Fruit fly (Drosophila melanogaster) whole organism, prepupa: Measurements from ENCODE around the gene Trm1.

Experiments used
- CG10631 ChIP-seq: fragments of 200-800 bp; sonication (Bioruptor generic); optimal IDR thresholded peaks from 2 replicates; lab custom pipeline; 2016; ENCODE audit warnings: missing biosample characterization, missing genetic modification characterization
- CG10669 ChIP-seq: fragments of 200-800 bp; sonication (Bioruptor generic); optimal IDR thresholded peaks from 3 replicates; lab custom pipeline; 2018; ENCODE audit warnings: missing biosample characterization, mild to moderate bottlenecking, missing genetic modification characterization, moderate library complexity
- CG11762 ChIP-seq: fragments of 200-800 bp; sonication (Bioruptor generic); optimal IDR thresholded peaks from 3 replicates; lab custom pipeline; 2016; ENCODE audit warnings: missing biosample characterization, missing genetic modification characterization; ENCODE audit not compliant: insufficient read depth
- CG11902 ChIP-seq: fragments of 200-800 bp; sonication (Bioruptor generic); optimal IDR thresholded peaks from 3 replicates; lab custom pipeline; 2016; ENCODE audit warnings: missing biosample characterization, missing genetic modification characterization
- CG1621 ChIP-seq: fragments of 200-800 bp; sonication (Bioruptor generic); optimal IDR thresholded peaks from 3 replicates; lab custom pipeline; 2018; ENCODE audit warnings: missing biosample characterization, mild to moderate bottlenecking, missing genetic modification characterization
- CG16779 ChIP-seq: fragments of 200-800 bp; sonication (Bioruptor generic); optimal IDR thresholded peaks from 3 replicates; lab custom pipeline; 2017; ENCODE audit warnings: missing biosample characterization, mild to moderate bottlenecking, missing genetic modification characterization
- CG34406 ChIP-seq: fragments of 200-800 bp; sonication (Bioruptor generic); optimal IDR thresholded peaks from 3 replicates; lab custom pipeline; 2016; ENCODE audit warnings: missing biosample characterization, missing genetic modification characterization
- CG6276 ChIP-seq: fragments of 200-800 bp; sonication (Bioruptor generic); optimal IDR thresholded peaks from 2 replicates; lab custom pipeline; 2017; ENCODE audit warnings: missing biosample characterization, mild to moderate bottlenecking, missing genetic modification characterization
- CG6792 ChIP-seq: fragments of 200-800 bp; sonication (Bioruptor generic); optimal IDR thresholded peaks from 3 replicates; lab custom pipeline; 2016; ENCODE audit warnings: missing biosample characterization, missing genetic modification characterization
- CG6854 ChIP-seq: fragments of 200-800 bp; sonication (Bioruptor generic); optimal IDR thresholded peaks from 2 replicates; lab custom pipeline; 2017; ENCODE audit warnings: missing biosample characterization, mild to moderate bottlenecking, missing genetic modification characterization
- CG7368 ChIP-seq: fragments of 200-800 bp; sonication (Bioruptor generic); optimal IDR thresholded peaks from 3 replicates; lab custom pipeline; 2016; ENCODE audit warnings: missing biosample characterization, missing genetic modification characterization
- CG8119 ChIP-seq: fragments of 200-800 bp; sonication (Bioruptor generic); IDR thresholded peaks from 3 replicates; pipeline ENCODE4 v1.3.6; 2022; ENCODE audit warnings: missing biosample characterization, missing genetic modification characterization
- CG8632 ChIP-seq: fragments of 200-800 bp; sonication (Bioruptor generic); optimal IDR thresholded peaks from 3 replicates; lab custom pipeline; 2016; ENCODE audit warnings: missing biosample characterization, missing genetic modification characterization
- Eip75B ChIP-seq: fragments of 200-800 bp; sonication (Bioruptor generic); optimal IDR thresholded peaks from 3 replicates; lab custom pipeline; 2016; ENCODE audit warnings: missing biosample characterization, missing genetic modification characterization
- Eip78C ChIP-seq: fragments of 200-800 bp; sonication (Bioruptor generic); peaks from one replicate; lab custom pipeline; 2016; ENCODE audit warnings: missing biosample characterization, missing genetic modification characterization
- Eip93F ChIP-seq: fragments of 200-800 bp; sonication (Bioruptor generic); optimal IDR thresholded peaks from 2 replicates; lab custom pipeline; 2016; ENCODE audit warnings: missing biosample characterization, mild to moderate bottlenecking, missing genetic modification characterization
- Ets21C ChIP-seq: fragments of 200-800 bp; sonication (Bioruptor generic); optimal IDR thresholded peaks from 3 replicates; lab custom pipeline; 2016; ENCODE audit warnings: missing biosample characterization, missing genetic modification characterization
- Ets96B ChIP-seq: fragments of 200-800 bp; optimal IDR thresholded peaks from 2 replicates; lab custom pipeline; 2019; ENCODE audit warnings: missing biosample characterization, mild to moderate bottlenecking, missing genetic modification characterization, moderate library complexity
- Hr38 ChIP-seq: sonication (Bioruptor generic); optimal IDR thresholded peaks from 2 replicates; lab custom pipeline; 2016; ENCODE audit warnings: missing biosample characterization, missing genetic modification characterization
- Lpt ChIP-seq: fragments of 200-800 bp; sonication (Bioruptor generic); optimal IDR thresholded peaks from 3 replicates; lab custom pipeline; 2016; ENCODE audit warnings: missing biosample characterization, missing genetic modification characterization
- Met ChIP-seq: fragments of 200-800 bp; sonication (Bioruptor generic); optimal IDR thresholded peaks from 3 replicates; lab custom pipeline; 2016; ENCODE audit warnings: missing biosample characterization, missing genetic modification characterization
- OdsH ChIP-seq: fragments of 200-800 bp; sonication (Bioruptor generic); optimal IDR thresholded peaks from 3 replicates; lab custom pipeline; 2016; ENCODE audit warnings: missing biosample characterization, missing genetic modification characterization
- Smox ChIP-seq: fragments of 200-800 bp; sonication (Bioruptor generic); optimal IDR thresholded peaks from 3 replicates; lab custom pipeline; 2016; ENCODE audit warnings: missing biosample characterization, missing genetic modification characterization
- Sox14 ChIP-seq: fragments of 200-800 bp; sonication (Bioruptor generic); optimal IDR thresholded peaks from 3 replicates; lab custom pipeline; 2016; ENCODE audit warnings: missing biosample characterization, missing genetic modification characterization
- Sox15 ChIP-seq: fragments of 200-800 bp; sonication (Bioruptor generic); optimal IDR thresholded peaks from 3 replicates; lab custom pipeline; 2016; ENCODE audit warnings: missing biosample characterization, missing genetic modification characterization
- acj6 ChIP-seq: fragments of 200-800 bp; sonication (Bioruptor generic); optimal IDR thresholded peaks from 3 replicates; lab custom pipeline; 2016; ENCODE audit warnings: missing biosample characterization, missing genetic modification characterization
- cyc ChIP-seq: fragments of 200-800 bp; sonication (Bioruptor generic); optimal IDR thresholded peaks from 3 replicates; lab custom pipeline; 2016; ENCODE audit warnings: missing biosample characterization, missing genetic modification characterization
- dac ChIP-seq: fragments of 200-800 bp; sonication (Bioruptor generic); optimal IDR thresholded peaks from 2 replicates; lab custom pipeline; 2017; ENCODE audit warnings: missing biosample characterization, mild to moderate bottlenecking, missing genetic modification characterization
- dsx ChIP-seq: fragments of 200-800 bp; optimal IDR thresholded peaks from 3 replicates; lab custom pipeline; 2019; ENCODE audit warnings: missing biosample characterization, mild to moderate bottlenecking, missing genetic modification characterization, moderate library complexity; ENCODE audit not compliant: poor library complexity, severe bottlenecking
- eg ChIP-seq: fragments of 200-800 bp; sonication (Bioruptor generic); IDR thresholded peaks from 3 replicates; pipeline ENCODE4 v1.3.6; 2022; ENCODE audit warnings: missing biosample characterization, missing genetic modification characterization
- esn ChIP-seq: fragments of 200-800 bp; sonication (Bioruptor generic); optimal IDR thresholded peaks from 2 replicates; lab custom pipeline; 2016; ENCODE audit warnings: missing biosample characterization, mild to moderate bottlenecking, missing genetic modification characterization, moderate library complexity
- lz ChIP-seq: fragments of 200-800 bp; sonication (Bioruptor generic); optimal IDR thresholded peaks from 3 replicates; lab custom pipeline; 2016; ENCODE audit warnings: missing biosample characterization, missing genetic modification characterization
- net ChIP-seq: fragments of 200-800 bp; sonication (Bioruptor generic); optimal IDR thresholded peaks from 3 replicates; lab custom pipeline; 2016; ENCODE audit warnings: missing biosample characterization, missing genetic modification characterization
- spab ChIP-seq: fragments of 200-800 bp; sonication (Bioruptor generic); optimal IDR thresholded peaks from 2 replicates; lab custom pipeline; 2017; ENCODE audit warnings: missing biosample characterization, mild to moderate bottlenecking, missing genetic modification characterization, missing genetic modification reagents
- svp ChIP-seq: fragments of 200-800 bp; sonication (Bioruptor generic); peaks from one replicate; lab custom pipeline; 2016; ENCODE audit warnings: missing biosample characterization, missing genetic modification characterization
- vri ChIP-seq: fragments of 200-800 bp; sonication (Bioruptor generic); optimal IDR thresholded peaks from 3 replicates; lab custom pipeline; 2016; ENCODE audit warnings: missing biosample characterization, mild to moderate bottlenecking, missing genetic modification characterization

The Trm1 gene

DNA sequence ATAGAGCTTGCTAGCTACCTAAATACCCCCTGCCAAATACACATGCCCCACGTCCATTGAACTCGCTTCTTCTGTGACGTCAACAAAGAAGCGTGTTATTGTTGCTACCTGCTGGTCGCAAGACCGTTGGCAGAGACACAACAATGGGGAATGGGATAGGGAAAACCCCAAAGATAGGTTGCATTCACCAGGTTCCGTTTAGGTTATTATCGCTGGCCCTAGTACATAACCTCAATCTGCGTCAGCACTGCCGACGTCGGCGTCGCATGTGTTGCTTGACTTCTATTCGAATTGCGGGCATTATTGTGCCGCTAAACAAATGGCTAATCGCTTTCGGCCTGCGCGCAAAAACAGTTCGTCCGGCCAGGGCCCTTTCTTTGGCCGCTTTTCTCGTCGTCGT lies 7.6 kb downstream of the Trm1 start:
- TF ChIP-seq cyc (GFP tag; lab: Kevin White, UChicago), result no peak
- no peak for TF ChIP-seq CG6276
- peak; percentile 5 for TF ChIP-seq Eip78C (GFP tag; lab: Kevin White, UChicago)

DNA sequence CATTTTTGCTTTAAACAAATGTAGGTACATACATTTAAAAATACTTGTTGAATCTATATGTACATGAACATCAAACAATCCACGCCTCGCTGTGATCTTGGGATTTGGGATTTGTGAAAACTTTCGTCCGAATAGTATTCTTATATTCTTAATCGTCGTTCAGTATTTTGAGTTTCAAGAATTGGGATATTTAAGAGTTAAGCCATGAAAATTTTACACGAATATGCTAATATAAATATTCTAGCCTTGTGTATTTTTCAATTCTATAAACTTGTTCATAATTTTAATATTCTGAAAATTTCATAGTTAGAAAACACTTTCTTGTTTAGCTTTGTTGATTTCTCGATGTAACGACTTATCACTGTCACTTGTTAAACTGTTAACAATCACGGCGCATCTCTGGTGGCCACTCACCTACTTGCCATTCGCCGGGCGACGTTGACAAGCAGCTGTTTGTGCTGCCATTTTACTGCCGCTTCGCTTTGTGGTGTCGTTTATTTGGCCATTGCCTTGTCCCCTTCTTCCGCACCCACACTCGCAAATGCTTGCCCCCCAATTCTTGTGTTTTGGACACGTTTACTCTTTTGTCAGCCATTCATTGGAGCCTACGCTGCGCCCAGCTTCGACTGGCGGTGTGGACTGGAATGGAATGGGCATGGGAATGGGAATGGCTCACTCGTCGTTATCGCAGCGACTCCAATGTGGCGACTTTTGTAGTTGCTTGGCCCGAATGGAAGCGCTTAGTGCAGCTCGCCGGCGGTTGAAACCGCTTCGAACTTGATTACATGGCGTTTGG lies 8.3 kb downstream of the Trm1 start:
- TF ChIP-seq Sox14 (GFP tag; lab: Kevin White, UChicago), result peak; percentile 44
- TF ChIP-seq CG6854 (GFP tag; lab: Kevin White, UChicago), result no peak
- TF ChIP-seq OdsH (GFP tag; lab: Kevin White, UChicago), result no peak
- TF ChIP-seq Smox (GFP tag; lab: Kevin White, UChicago), result peak; percentile 5
- peak; percentile 75 for TF ChIP-seq svp (GFP tag; lab: Kevin White, UChicago)
- no peak for TF ChIP-seq Ets21C (GFP tag; lab: Kevin White, UChicago)
- no peak for TF ChIP-seq Eip93F (GFP tag; lab: Kevin White, UChicago)
- peak; percentile 26 for TF ChIP-seq Eip75B (GFP tag; lab: Kevin White, UChicago)

DNA sequence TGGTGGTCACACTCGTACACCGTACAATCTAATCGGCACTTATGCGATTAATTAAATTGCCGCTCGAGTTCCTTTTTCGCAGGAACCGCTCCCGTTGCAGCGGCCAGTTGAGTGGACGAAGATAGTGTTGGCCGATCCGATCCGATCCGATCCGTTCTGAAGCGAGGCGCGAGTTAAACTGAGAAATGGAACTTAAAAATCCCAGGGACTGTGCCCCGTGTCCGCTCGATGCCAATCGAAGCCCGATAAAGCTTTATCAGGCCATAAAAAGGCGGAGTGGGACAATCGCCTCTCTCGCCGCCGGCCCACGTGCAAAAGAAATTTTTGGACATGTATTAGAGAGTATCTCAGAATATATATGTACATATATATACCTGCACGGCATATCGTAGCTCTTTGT lies 17.9 kb downstream of the Trm1 start, which contains the start of gene Oatp33Ea:
TSS of gene Oatp33Ea (minus strand) at position 182 of the 400 bp plus-strand sequence.
- TF ChIP-seq Sox14 (GFP tag; lab: Kevin White, UChicago) (peak; percentile 2), cyc (GFP tag; lab: Kevin White, UChicago) (no peak), CG10631 (no peak), vri (GFP tag; lab: Kevin White, UChicago) (peak; percentile 18)

DNA sequence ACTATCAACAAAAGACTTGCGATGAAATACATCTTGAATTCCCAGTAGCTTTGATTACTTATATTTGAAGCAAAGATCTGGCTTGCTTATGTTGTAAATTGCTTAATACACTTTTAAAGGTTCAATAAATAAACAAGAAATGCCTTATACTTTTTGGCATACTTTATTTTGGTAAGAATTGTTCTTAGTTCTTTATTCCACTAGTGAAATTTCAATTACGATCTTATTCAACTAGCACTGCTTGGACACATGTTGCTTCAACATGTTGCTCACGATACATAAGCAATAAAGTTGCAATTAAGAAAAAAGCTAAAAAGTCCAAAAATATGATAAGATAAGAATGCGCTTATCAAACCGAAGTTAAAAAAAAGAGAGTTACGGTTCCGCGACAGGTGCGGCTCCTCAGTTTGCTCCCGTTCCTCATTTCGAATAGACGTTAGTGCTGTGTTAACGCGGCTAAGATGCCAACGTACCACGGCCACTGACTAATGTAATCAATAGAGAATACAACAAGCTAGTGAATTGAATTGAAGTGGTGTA lies 20.3 kb downstream of the Trm1 start, which contains the start of the genes CG5421 and Oatp33Eb:
TSS of gene CG5421 (minus strand) at position 51 of the 540 bp plus-strand sequence.
TSS of gene Oatp33Eb (plus strand) at position 403 of the 540 bp plus-strand sequence.
- peak; percentile 9 for TF ChIP-seq Eip93F (GFP tag; lab: Kevin White, UChicago)
- no peak for TF ChIP-seq Sox15
- no peak for TF ChIP-seq cyc (GFP tag; lab: Kevin White, UChicago)
- peak; percentile 19; the same call in 1 of the 3 replicates for TF ChIP-seq eg (GFP tag; lab: Robert Waterston, UW)
- no peak for TF ChIP-seq lz
- no peak for TF ChIP-seq CG7368 (GFP tag; lab: Kevin White, UChicago)
- no peak for TF ChIP-seq CG6792 (GFP tag; lab: Kevin White, UChicago)
- no peak for TF ChIP-seq Hr38 (GFP tag; lab: Kevin White, UChicago)
- peak; percentile 60 for TF ChIP-seq vri (GFP tag; lab: Kevin White, UChicago)

DNA sequence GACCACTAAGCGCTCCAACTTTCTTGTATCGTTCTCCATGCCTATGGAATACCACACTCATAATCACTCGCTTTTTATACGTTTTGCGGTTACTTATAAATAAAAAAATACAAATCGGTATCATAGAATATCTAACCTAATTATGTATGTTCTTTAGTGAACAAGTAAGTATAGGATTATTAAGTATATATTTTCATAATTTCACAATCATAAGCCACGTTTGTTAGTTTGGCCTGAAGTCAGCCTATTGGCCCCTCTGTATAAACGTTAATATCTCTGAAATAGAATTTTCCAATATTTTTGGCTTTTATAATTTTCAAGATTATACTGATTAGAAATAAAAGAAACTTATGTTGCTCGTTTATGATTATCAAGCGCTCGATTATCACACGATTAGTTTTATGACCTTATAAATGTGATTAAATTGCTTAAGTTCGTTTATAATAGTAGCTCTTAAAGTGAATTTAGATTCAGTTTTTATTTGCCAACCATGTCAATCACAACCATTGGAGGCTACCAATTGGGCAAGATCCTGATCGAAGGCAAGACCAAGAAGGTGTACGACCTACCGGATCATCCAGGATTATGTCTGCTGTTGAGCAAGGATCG lies 25.5 kb downstream of the Trm1 start, which contains the start of gene CG5418:
TSS of gene CG5418 (minus strand) at position 51 of the 609 bp plus-strand sequence.
- no peak for TF ChIP-seq CG11762 (GFP tag; lab: Kevin White, UChicago)
- no peak for TF ChIP-seq dac (GFP tag; lab: Kevin White, UChicago)
- no peak for TF ChIP-seq dsx (GFP tag; lab: Kevin White, UChicago)
- TF ChIP-seq, all 60 proteins: peak for 0

DNA sequence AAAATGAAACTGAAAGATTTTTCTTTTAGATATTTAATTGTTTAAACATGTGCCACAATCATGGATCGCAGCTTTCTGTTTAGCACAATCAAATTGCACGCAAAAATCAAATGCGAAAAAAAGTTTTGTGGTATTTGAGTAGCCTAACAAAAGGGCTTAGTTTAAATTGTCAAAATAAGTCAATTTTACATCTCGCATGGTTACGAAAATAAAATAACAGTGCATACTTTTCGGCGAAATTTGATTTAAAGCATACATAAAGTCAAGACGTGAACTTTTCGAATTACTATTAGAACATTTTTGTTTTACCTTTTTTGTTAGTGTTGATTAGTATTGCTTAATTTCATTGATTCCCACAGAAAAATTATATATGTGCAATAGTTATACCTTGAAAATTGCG lies 27.2 kb downstream of the Trm1 start:
- TF ChIP-seq CG34406 (GFP tag; lab: Kevin White, UChicago) (no peak), svp (GFP tag; lab: Kevin White, UChicago) (peak; percentile 0)

DNA sequence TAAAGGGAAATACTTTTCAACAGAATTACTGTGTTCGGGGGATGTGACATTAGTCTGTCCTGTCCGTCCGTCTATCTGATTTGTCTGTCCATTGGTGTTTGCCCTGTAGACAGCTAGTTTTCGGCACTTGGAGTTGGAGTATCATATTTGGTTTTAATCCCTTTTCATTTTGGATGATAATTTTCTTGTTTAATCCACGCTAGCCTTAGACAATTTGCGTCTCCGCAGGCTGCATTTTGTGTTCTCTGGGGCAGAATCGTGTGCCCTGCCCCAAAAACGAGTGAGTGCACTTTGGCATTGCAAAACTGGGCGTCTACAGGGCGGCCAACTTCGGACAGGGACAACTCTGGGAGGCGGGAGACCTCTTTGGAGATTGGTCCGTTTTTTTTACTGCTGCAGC lies 27.9 kb downstream of the Trm1 start:
- TF ChIP-seq CG8119 (GFP tag; lab: Robert Waterston, UW) (no peak), Lpt (GFP tag; lab: Kevin White, UChicago) (no peak), CG34406 (GFP tag; lab: Kevin White, UChicago) (no peak), Met (no peak), Ets96B (tag; lab: Kevin White, UChicago) (no peak), CG8632 (no peak), net (GFP tag; lab: Kevin White, UChicago) (no peak), esn (no peak), dac (GFP tag; lab: Kevin White, UChicago) (no peak), acj6 (GFP tag; lab: Kevin White, UChicago) (no peak), CG11902 (no peak), CG1621 (tag; lab: Kevin White, UChicago) (no peak), CG10669 (GFP tag; lab: Kevin White, UChicago) (no peak), OdsH (GFP tag; lab: Kevin White, UChicago) (no peak), spab (GFP tag; lab: Kevin White, UChicago) (no peak), CG16779 (tag; lab: Kevin White, UChicago) (no peak), svp (GFP tag; lab: Kevin White, UChicago) (no peak)
